Fruit fly (Drosophila melanogaster) S2 (cell line): ENCODE data around the gene mol.

Experiments used
- CG8478 ChIP-seq: fragments of >200 bp; optimal IDR thresholded peaks from 2 replicates; lab custom pipeline; 2018
- CTCF ChIP-seq, 2 experiments: fragments of >200 bp; optimal IDR thresholded peaks; 2 replicates each; lab custom pipeline; 2018

The mol gene

dm6 chr2L:14997370-14997769 lies at the start of gene mol:
mol (minus strand) TSS chr2L:14997559.
- TF ChIP-seq CTCF (optimal IDR thresholded peaks at IDR 0.05; lab: Kevin White, UChicago) (no peak), CG8478 (lab: Kevin White, UChicago) (no peak)

- TF ChIP-seq CTCF (optimal IDR thresholded peaks at IDR 0.05; lab: Kevin White, UChicago) = no peak
- no peak for TF ChIP-seq CG8478 (lab: Kevin White, UChicago)
Observed at dm6 chr2L:15043718-15044117, 46.4 kb upstream of the mol start.

dm6 chr2L:15039309-15039772 lies 42.0 kb upstream of the mol start:
- no peak for TF ChIP-seq CG8478 (lab: Kevin White, UChicago)
- peak in 1 of 2 experiments; percentile 18 for TF ChIP-seq CTCF (optimal IDR thresholded peaks at IDR 0.05; lab: Kevin White, UChicago)

- TF ChIP-seq CTCF (optimal IDR thresholded peaks at IDR 0.05; lab: Kevin White, UChicago) = no peak
- no peak for TF ChIP-seq CG8478 (lab: Kevin White, UChicago)
Observed at dm6 chr2L:15038339-15039308, 41.3 kb upstream of the mol start, which contains the start of gene CIAPIN1. CIAPIN1 (minus strand) TSS chr2L:15038861.

dm6 chr2L:15035366-15035765 lies 38.0 kb upstream of the mol start, which contains the start of gene yellow-c:
yellow-c (plus strand) TSS chr2L:15035394.
- no peak for TF ChIP-seq CG8478 (lab: Kevin White, UChicago)
- TF ChIP-seq CTCF (optimal IDR thresholded peaks at IDR 0.05; lab: Kevin White, UChicago) = no peak

dm6 chr2L:15031650-15032049 lies 34.3 kb upstream of the mol start, which contains the start of gene CG31832:
CG31832 (minus strand) TSS chr2L:15031750.
- TF ChIP-seq CG8478 (lab: Kevin White, UChicago) = no peak
- no peak for TF ChIP-seq CTCF (optimal IDR thresholded peaks at IDR 0.05; lab: Kevin White, UChicago)

dm6 chr2L:15026582-15026981 lies 29.2 kb upstream of the mol start, which contains the start of gene CG33310:
CG33310 (plus strand) TSS chr2L:15026882.
- TF ChIP-seq CTCF (optimal IDR thresholded peaks at IDR 0.05; lab: Kevin White, UChicago) (no peak), CG8478 (lab: Kevin White, UChicago) (no peak)

- TF ChIP-seq CG8478 (lab: Kevin White, UChicago) (no peak), CTCF (optimal IDR thresholded peaks at IDR 0.05; lab: Kevin White, UChicago) (no peak)
Observed at dm6 chr2L:15016031-15016430, 18.7 kb upstream of the mol start, which contains the start of gene GABA-B-R1. GABA-B-R1 (plus strand) TSS chr2L:15016331.

- TF ChIP-seq CTCF (optimal IDR thresholded peaks at IDR 0.05; lab: Kevin White, UChicago) = no peak
- TF ChIP-seq CG8478 (lab: Kevin White, UChicago) = no peak
Observed at dm6 chr2L:15013523-15013922, 16.2 kb upstream of the mol start.

dm6 chr2L:15011779-15012178 lies 14.4 kb upstream of the mol start:
- TF ChIP-seq CG8478 (lab: Kevin White, UChicago) (no peak), CTCF (optimal IDR thresholded peaks at IDR 0.05; lab: Kevin White, UChicago) (no peak)

- TF ChIP-seq CG8478 (lab: Kevin White, UChicago) = no peak
- TF ChIP-seq CTCF (optimal IDR thresholded peaks at IDR 0.05; lab: Kevin White, UChicago) = no peak
Observed at dm6 chr2L:15009703-15010102, 12.3 kb upstream of the mol start, which contains the start of the genes THG and Rnmt. THG (minus strand) TSS chr2L:15009724. Rnmt (plus strand) TSS chr2L:15009939.

dm6 chr2L:15008034-15008433 lies 10.7 kb upstream of the mol start:
- TF ChIP-seq CTCF (optimal IDR thresholded peaks at IDR 0.05; lab: Kevin White, UChicago) = no peak
- TF ChIP-seq CG8478 (lab: Kevin White, UChicago) = no peak

- no peak for TF ChIP-seq CTCF (optimal IDR thresholded peaks at IDR 0.05; lab: Kevin White, UChicago)
- TF ChIP-seq CG8478 (lab: Kevin White, UChicago) = no peak
Observed at dm6 chr2L:15007331-15007863, 10.0 kb upstream of the mol start, which contains the start of the genes Ankrd49 and NC2beta. Ankrd49 (minus strand) TSS chr2L:15007431. NC2beta (plus strand) TSS chr2L:15007813.

- TF ChIP-seq CTCF (optimal IDR thresholded peaks at IDR 0.05; lab: Kevin White, UChicago) = no peak
- no peak for TF ChIP-seq CG8478 (lab: Kevin White, UChicago)
Observed at dm6 chr2L:15005505-15005904, 8.1 kb upstream of the mol start, which contains the start of gene DCTN5-p25. DCTN5-p25 (plus strand) TSS chr2L:15005733.
